Fruit fly (Drosophila melanogaster): ENCODE data around the gene rux.

- TF ChIP-seq CG8478 (optimal IDR thresholded peaks at IDR 0.05), result no peak
- no peak for TF ChIP-seq psq (optimal IDR thresholded peaks at IDR 0.05)
- TF ChIP-seq EcR (GFP tag; optimal IDR thresholded peaks at IDR 0.05), result no peak
- TF ChIP-seq pan (optimal IDR thresholded peaks at IDR 0.05), result no peak
Measured at dm6 chrX:6052855-6053254, 15.3 kb upstream of the rux start.

All from whole organism.